Fruit fly (Drosophila melanogaster) whole organism, wandering third instar larva: ENCODE measurements around the gene Der-2.

Source experiments
- Abd-B ChIP-seq: fragments of >200 bp; optimal IDR thresholded peaks from 2 replicates; lab custom pipeline; 2017; ENCODE audit warnings: missing biosample characterization, missing genetic modification characterization
- HLH106 ChIP-seq: fragments of 200-800 bp; optimal IDR thresholded peaks from 3 replicates; lab custom pipeline; 2019; ENCODE audit warnings: missing biosample characterization, mild to moderate bottlenecking, missing genetic modification characterization, moderate library complexity
- tai ChIP-seq: sonication (Bioruptor generic); optimal IDR thresholded peaks from 2 replicates; lab custom pipeline; 2016; ENCODE audit warnings: missing biosample characterization, missing genetic modification characterization

- no peak for TF ChIP-seq HLH106
- TF ChIP-seq Abd-B: no peak
- TF ChIP-seq tai: no peak
These were observed 42.8 kb upstream of the Der-2 start for dm6 chr3R:16526697-16527370.
